Fruit fly (Drosophila melanogaster): ENCODE data around the gene D19B.

DNA sequence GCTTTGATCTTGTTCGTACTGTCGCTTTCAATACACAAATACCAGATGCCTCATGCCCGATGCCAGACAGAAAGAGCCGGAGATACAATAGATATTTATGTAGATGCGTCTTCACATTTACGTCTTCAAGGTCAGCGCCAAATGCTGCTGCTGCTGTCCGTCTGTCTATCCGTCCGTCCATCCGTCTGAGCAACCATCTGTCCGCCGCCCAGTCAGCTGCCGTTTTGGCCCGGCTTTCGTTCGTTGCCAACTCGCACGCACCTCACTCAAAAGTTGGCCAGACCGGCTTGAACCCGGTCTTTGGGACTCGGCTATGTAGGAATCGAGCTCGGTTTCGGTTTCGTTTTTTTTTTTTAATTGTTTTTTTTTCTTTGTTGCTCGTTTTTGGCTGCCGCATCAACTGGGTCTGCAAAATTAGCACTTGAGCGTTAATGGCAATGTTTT, 29.7 kb downstream of the D19B start:
- TF ChIP-seq repo (GFP tag; optimal IDR thresholded peaks at IDR 0.05) = no peak
- no peak for TF ChIP-seq CG2889 (GFP tag; IDR thresholded peaks at IDR 0.05)
- TF ChIP-seq CG12391 (tag; optimal IDR thresholded peaks at IDR 0.05) = no peak
- TF ChIP-seq H2.0 (GFP tag; IDR thresholded peaks at IDR 0.05) = no peak
- no peak for TF ChIP-seq Antp (GFP tag; optimal IDR thresholded peaks at IDR 0.05)
- TF ChIP-seq dimm (GFP tag; IDR thresholded peaks at IDR 0.05) = no peak
- TF ChIP-seq Fer1 (GFP tag; optimal IDR thresholded peaks at IDR 0.05) = no peak
- no peak for TF ChIP-seq CG17802 (tag; optimal IDR thresholded peaks at IDR 0.05)
- TF ChIP-seq CG42726 (GFP tag; IDR thresholded peaks at IDR 0.05; ENCODE audit: partially characterized antibody) = no peak

Measured in whole organism, embryonic.